Worm (Caenorhabditis elegans): Measurements from ENCODE around the gene tag-314.

Gene tag-314

DNA sequence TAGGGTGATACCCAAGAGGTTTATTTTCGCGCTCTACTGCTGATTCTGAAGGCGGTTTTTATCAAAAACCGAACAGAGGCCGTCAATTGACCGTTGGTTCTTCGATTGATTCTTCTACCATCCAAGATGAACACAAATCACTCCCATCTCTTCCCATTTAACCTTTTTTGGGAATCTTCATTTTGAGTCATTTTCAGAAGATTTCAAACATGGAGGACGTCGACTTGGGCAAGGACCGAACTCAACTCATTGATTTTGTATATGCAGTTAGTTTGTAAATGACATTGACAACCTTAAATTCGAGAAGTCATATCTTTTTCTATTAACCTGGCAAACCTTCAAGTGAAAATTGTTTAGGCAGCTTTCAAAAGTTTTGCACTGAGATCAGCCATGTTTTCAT, 40.2 kb downstream of the tag-314 start, which contains the start of gene AC3.5:
AC3.5 (plus strand) TSS at position 210 of the 400 bp plus-strand sequence.
- no peak for TF ChIP-seq sptf-1 (tag; optimal IDR thresholded peaks at IDR 0.05)
- no peak for TF ChIP-seq nhr-76 (tag; optimal IDR thresholded peaks at IDR 0.05)
- TF ChIP-seq mep-1 (tag; optimal IDR thresholded peaks at IDR 0.05) = no peak
- peak; percentile 61 for TF ChIP-seq nhr-85 (tag)

DNA sequence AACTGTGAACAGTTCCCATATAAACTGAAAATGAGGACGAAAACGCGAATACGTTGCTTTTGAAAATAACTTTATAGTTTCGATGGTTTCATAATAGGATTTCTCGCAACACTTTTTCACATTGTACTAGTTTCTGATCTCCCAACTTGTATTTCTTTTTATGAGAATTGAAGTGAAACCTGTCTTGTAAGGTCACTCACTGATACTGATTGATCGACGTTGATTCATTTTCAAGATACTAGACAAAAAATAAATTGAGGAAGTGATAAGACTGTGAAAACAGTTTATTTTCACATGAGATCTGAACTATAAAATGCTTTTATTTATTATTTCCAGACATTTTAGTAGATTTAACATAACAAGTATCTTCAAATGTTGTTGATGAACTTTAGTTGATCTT, 41.1 kb downstream of the tag-314 start:
- TF ChIP-seq skn-1 (tag; optimal IDR thresholded peaks at IDR 0.05) (no peak), lin-14 (GFP tag; optimal IDR thresholded peaks at IDR 0.05) (peak; percentile 57), elt-3 (tag; optimal IDR thresholded peaks at IDR 0.05) (peak; percentile 47 to 85 (median 66)), mdl-1 (tag; optimal IDR thresholded peaks at IDR 0.05) (no peak), zip-4 (GFP tag; optimal IDR thresholded peaks at IDR 0.05) (no peak), ama-1 (optimal IDR thresholded peaks at IDR 0.05) (no peak), unc-86 (tag; optimal IDR thresholded peaks at IDR 0.05) (no peak), nhr-85 (tag) (peak; percentile 86), grh-1 (GFP tag; IDR thresholded peaks at IDR 0.05) (peak; percentile 32; the same call in 1 of the 2 replicates), blmp-1 (tag; optimal IDR thresholded peaks at IDR 0.05) (peak; percentile 29), lsy-2 (tag; optimal IDR thresholded peaks at IDR 0.05) (peak in 1 of 2 experiments; percentile 5), nhr-20 (tag; optimal IDR thresholded peaks at IDR 0.05) (peak; percentile 35), ztf-11 (tag; optimal IDR thresholded peaks at IDR 0.05) (no peak), nhr-71 (tag; optimal IDR thresholded peaks at IDR 0.05) (no peak)

DNA sequence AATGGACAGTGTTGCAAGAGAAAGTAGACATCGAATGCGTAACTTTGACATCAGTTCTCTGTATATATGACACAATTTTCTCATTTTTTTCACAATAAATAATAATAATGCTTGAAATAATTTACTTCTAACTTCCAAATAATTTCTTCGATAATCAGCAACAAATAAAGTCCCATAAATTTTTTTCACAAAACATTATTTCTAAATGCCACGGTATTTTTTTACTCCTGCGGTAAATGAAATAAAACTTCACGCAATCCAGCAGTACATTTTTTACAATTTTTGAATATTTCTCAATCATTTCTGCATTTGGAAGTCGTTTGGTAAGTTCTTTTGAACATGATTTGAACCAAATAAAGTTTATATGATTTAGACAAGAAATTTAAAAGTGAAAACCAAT, 44.6 kb downstream of the tag-314 start, which contains the start of gene spe-10:
spe-10 (plus strand) TSS at position 301 of the 400 bp plus-strand sequence.
- TF ChIP-seq ztf-4 (tag; optimal IDR thresholded peaks at IDR 0.05) = no peak
- TF ChIP-seq fkh-8 (tag; optimal IDR thresholded peaks at IDR 0.05) = no peak
- no peak for TF ChIP-seq fos-1 (tag; optimal IDR thresholded peaks at IDR 0.05)
- no peak for TF ChIP-seq grh-1 (GFP tag; IDR thresholded peaks at IDR 0.05)
- TF ChIP-seq egl-13 (tag; optimal IDR thresholded peaks at IDR 0.05) = no peak
- no peak for TF ChIP-seq pax-3 (tag; optimal IDR thresholded peaks at IDR 0.05)
- TF ChIP-seq swsn-7 (tag; optimal IDR thresholded peaks at IDR 0.05) = no peak
- TF ChIP-seq efl-3 (GFP tag; optimal IDR thresholded peaks at IDR 0.05) = no peak
- TF ChIP-seq unc-98 (GFP tag; IDR thresholded peaks at IDR 0.05) = no peak
- TF ChIP-seq rnt-1 (tag; optimal IDR thresholded peaks at IDR 0.05) = no peak
- no peak for TF ChIP-seq hlh-4 (tag; optimal IDR thresholded peaks at IDR 0.05)
- no peak for TF ChIP-seq C34B4.2 (tag; optimal IDR thresholded peaks at IDR 0.05)
- TF ChIP-seq F16B12.6 (tag; optimal IDR thresholded peaks at IDR 0.05) = no peak
- TF ChIP-seq aly-2 (tag; optimal IDR thresholded peaks at IDR 0.05) = no peak

DNA sequence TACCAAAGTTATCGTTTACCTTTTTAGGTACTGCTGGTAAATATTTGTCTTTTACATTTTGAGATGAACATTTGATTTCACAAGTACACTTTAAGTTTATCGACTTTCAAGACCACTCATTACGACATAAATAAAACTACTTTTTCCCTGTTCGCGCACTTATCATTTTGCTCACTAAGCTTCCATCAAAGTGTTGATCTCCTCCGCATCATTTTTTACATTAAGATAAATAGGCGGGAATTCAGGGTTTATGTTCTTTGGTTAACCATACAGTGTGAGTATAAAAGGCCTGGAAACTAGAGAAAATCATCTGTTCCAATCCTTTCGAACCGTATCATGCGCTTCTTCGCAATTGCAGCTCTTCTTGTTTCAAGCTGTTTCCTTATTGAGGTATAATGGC, 46.4 kb downstream of the tag-314 start, which contains the start of gene pqn-2:
pqn-2 (plus strand) TSS at position 301 of the 400 bp plus-strand sequence.
- TF ChIP-seq ets-5 (GFP tag; IDR thresholded peaks at IDR 0.05) (no peak), ces-1 (GFP tag; optimal IDR thresholded peaks at IDR 0.05) (no peak), ztf-11 (tag; optimal IDR thresholded peaks at IDR 0.05) (no peak), unc-30 (tag; optimal IDR thresholded peaks at IDR 0.05) (no peak), sptf-1 (tag; optimal IDR thresholded peaks at IDR 0.05) (no peak), mab-9 (GFP tag; IDR thresholded peaks at IDR 0.05) (no peak), ceh-82 (tag; optimal IDR thresholded peaks at IDR 0.05) (no peak), fkh-8 (tag; optimal IDR thresholded peaks at IDR 0.05) (no peak), alr-1 (tag; optimal IDR thresholded peaks at IDR 0.05; ENCODE audit: borderline replicate concordance) (no peak), elt-3 (tag; optimal IDR thresholded peaks at IDR 0.05) (no peak), ceh-8 (GFP tag; optimal IDR thresholded peaks at IDR 0.05) (no peak), lin-14 (GFP tag; optimal IDR thresholded peaks at IDR 0.05) (no peak), nhr-28 (tag; optimal IDR thresholded peaks at IDR 0.05) (no peak), pax-3 (tag; optimal IDR thresholded peaks at IDR 0.05) (no peak), tlp-1 (tag; optimal IDR thresholded peaks at IDR 0.05) (no peak)

All from whole organism, L1 larva.